Comparison of ENCODE assay signal across 2 fruit fly cellular contexts in the genomic region with DNA sequence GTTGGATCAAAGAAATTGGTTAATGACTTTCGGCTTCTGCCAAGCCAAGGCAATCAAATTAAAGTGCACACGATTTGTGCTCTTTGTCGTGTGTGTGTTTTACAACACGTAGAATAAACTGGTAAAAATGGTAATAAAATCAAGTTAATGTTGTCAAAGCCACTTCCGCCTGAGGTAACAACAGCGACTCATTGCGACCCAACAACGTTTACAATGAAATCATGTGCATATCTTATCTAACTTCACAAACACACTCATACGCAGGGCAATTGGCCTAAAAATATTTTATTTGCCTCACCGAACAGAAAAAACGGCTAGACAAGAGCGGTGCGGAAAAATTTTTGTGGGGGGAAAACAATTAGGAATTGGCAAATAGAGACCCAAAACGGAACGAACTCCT.
A peak's percentile ranks its signal among the peaks of the same experiment; 100 is the strongest.
TF ChIP-seq lines count a peak whose summit lies in the region.

No protein-coding gene starts in this region.

- TF ChIP-seq CTCF in whole organism, embryonic (GFP tag; optimal IDR thresholded peaks at IDR 0.05; lab: Kevin White, UChicago), result no peak

TF ChIP-seq in whole organism, embryonic, 481 proteins besides CTCF, POLR2A, EP300 and RAD21:
- peak; percentile 65 for TF ChIP-seq sens (GFP tag; lab: Kevin White, UChicago)
- no peak for TF ChIP-seq CG10147 (GFP tag; optimal IDR thresholded peaks at IDR 0.05; lab: Kevin White, UChicago)
- peak; percentile 40 for TF ChIP-seq caup (GFP tag; optimal IDR thresholded peaks at IDR 0.05; lab: Kevin White, UChicago; ENCODE audit: severe bottlenecking)
- no peak for TF ChIP-seq wek (GFP tag; optimal IDR thresholded peaks at IDR 0.05; lab: Kevin White, UChicago)
- peak; percentile 13 for TF ChIP-seq Med (GFP tag; lab: Kevin White, UChicago)
- TF ChIP-seq kni (GFP tag; optimal IDR thresholded peaks at IDR 0.05; lab: Kevin White, UChicago), result peak; percentile 66
- peak; percentile 9 for TF ChIP-seq CG34376 (GFP tag; optimal IDR thresholded peaks at IDR 0.05; lab: Kevin White, UChicago)
- TF ChIP-seq cwo (GFP tag; optimal IDR thresholded peaks at IDR 0.05; lab: Kevin White, UChicago), result peak; percentile 8
- TF ChIP-seq PHDP (tag; optimal IDR thresholded peaks at IDR 0.05; lab: Kevin White, UChicago), result peak; percentile 27
- TF ChIP-seq lab (GFP tag; optimal IDR thresholded peaks at IDR 0.05; lab: Kevin White, UChicago), result peak; percentile 47
- TF ChIP-seq sqz (GFP tag; optimal IDR thresholded peaks at IDR 0.05; lab: Kevin White, UChicago), result peak; percentile 26
- peak; percentile 13 for TF ChIP-seq CG15269 (tag; optimal IDR thresholded peaks at IDR 0.05; lab: Kevin White, UChicago)
- TF ChIP-seq sug (tag; optimal IDR thresholded peaks at IDR 0.05; lab: Kevin White, UChicago), result peak; percentile 46
- TF ChIP-seq CG10654 (GFP tag; optimal IDR thresholded peaks at IDR 0.05; lab: Kevin White, UChicago), result no peak
- peak; percentile 16 for TF ChIP-seq cg (GFP tag; optimal IDR thresholded peaks at IDR 0.05; lab: Kevin White, UChicago)
- peak; percentile 19 for TF ChIP-seq CG10543 (GFP tag; optimal IDR thresholded peaks at IDR 0.05; lab: Kevin White, UChicago)
- 0 out of 4 replicates have a peak, but pooled peaks have one; percentile 39 for TF ChIP-seq chinmo (GFP tag; IDR thresholded peaks at IDR 0.05; lab: Robert Waterston, UW; ENCODE audit: partially characterized antibody)
- TF ChIP-seq unpg (GFP tag; optimal IDR thresholded peaks at IDR 0.05; lab: Kevin White, UChicago), result peak; percentile 4
- peak; percentile 10 for TF ChIP-seq sd (tag; optimal IDR thresholded peaks at IDR 0.05; lab: Kevin White, UChicago)
- TF ChIP-seq mirr (GFP tag; optimal IDR thresholded peaks at IDR 0.05; lab: Kevin White, UChicago), result peak; percentile 70
- peak in 1 of 2 experiments; percentile 82 for TF ChIP-seq Eip74EF (GFP tag; optimal IDR thresholded peaks at IDR 0.05; lab: Kevin White, UChicago)
- TF ChIP-seq dati (GFP tag; IDR thresholded peaks at IDR 0.05; lab: Robert Waterston, UW), result no peak
- no peak for TF ChIP-seq Doc3 (GFP tag; IDR thresholded peaks at IDR 0.05; lab: Robert Waterston, UW; ENCODE audit: partially characterized antibody)
- TF ChIP-seq ro (GFP tag; IDR thresholded peaks at IDR 0.05; lab: Robert Waterston, UW), result no peak
- peak; percentile 16 for TF ChIP-seq HHEX (GFP tag; optimal IDR thresholded peaks at IDR 0.05; lab: Kevin White, UChicago)
- no peak for TF ChIP-seq CG31388 (GFP tag; optimal IDR thresholded peaks at IDR 0.05; lab: Kevin White, UChicago)
- TF ChIP-seq CG2678 (tag; optimal IDR thresholded peaks at IDR 0.05; lab: Kevin White, UChicago), result peak; percentile 40
- no peak for TF ChIP-seq abd-A (tag; optimal IDR thresholded peaks at IDR 0.05; lab: Kevin White, UChicago)
- TF ChIP-seq exex (tag; optimal IDR thresholded peaks at IDR 0.05; lab: Kevin White, UChicago), result peak; percentile 71
- TF ChIP-seq GATAe (GFP tag; conservative IDR thresholded peaks at IDR 0.05; lab: Robert Waterston, UW), result peak; percentile 31; the same call in 1 of the 2 replicates
- peak; percentile 6 for TF ChIP-seq CG8281 (tag; optimal IDR thresholded peaks at IDR 0.05; lab: Kevin White, UChicago)
- peak; percentile 3 for TF ChIP-seq odd (GFP tag; optimal IDR thresholded peaks at IDR 0.05; lab: Kevin White, UChicago)

TF ChIP-seq in whole organism, prepupa, 60 proteins besides CTCF, POLR2A, EP300 and RAD21:
- peak; percentile 14 for TF ChIP-seq vri (GFP tag; optimal IDR thresholded peaks at IDR 0.05; lab: Kevin White, UChicago)
- no peak for TF ChIP-seq Sox14 (GFP tag; optimal IDR thresholded peaks at IDR 0.05; lab: Kevin White, UChicago)
- TF ChIP-seq fkh (GFP tag; optimal IDR thresholded peaks at IDR 0.05; lab: Kevin White, UChicago), result peak; percentile 52
TF ChIP-seq in whole organism, prepupa: peak in this region for 2.
